Fruit fly (Drosophila melanogaster) whole organism, pupa: Measurements from ENCODE around the gene Sem1.
A peak's percentile ranks its signal among the peaks of the same experiment; 100 is the strongest.

ENCODE experiments used
- CG17806 ChIP-seq: fragments of 200-800 bp; sonication (Bioruptor generic); optimal IDR thresholded peaks from 2 replicates; lab custom pipeline; 2018; ENCODE audit warnings: missing biosample characterization, mild to moderate bottlenecking, missing genetic modification characterization, moderate library complexity
- CG34367 ChIP-seq: fragments of 200-800 bp; sonication (Bioruptor generic); optimal IDR thresholded peaks from 2 replicates; lab custom pipeline; 2018; ENCODE audit warnings: missing biosample characterization, mild to moderate bottlenecking, missing genetic modification characterization
- CG9948 ChIP-seq: fragments of 200-800 bp; sonication (Bioruptor generic); optimal IDR thresholded peaks from 2 replicates; lab custom pipeline; 2018; ENCODE audit warnings: missing biosample characterization, mild to moderate bottlenecking, missing genetic modification characterization, moderate library complexity
- Pif1B ChIP-seq: fragments of 200-800 bp; sonication (Bioruptor generic); optimal IDR thresholded peaks from 3 replicates; lab custom pipeline; 2016; ENCODE audit warnings: missing biosample characterization, missing genetic modification characterization
- rn ChIP-seq: fragments of 200-800 bp; sonication (Bioruptor generic); IDR thresholded peaks from 2 replicates; pipeline ENCODE4 v1.3.6; 2022; ENCODE audit warnings: missing biosample characterization, missing genetic modification characterization

DNA sequence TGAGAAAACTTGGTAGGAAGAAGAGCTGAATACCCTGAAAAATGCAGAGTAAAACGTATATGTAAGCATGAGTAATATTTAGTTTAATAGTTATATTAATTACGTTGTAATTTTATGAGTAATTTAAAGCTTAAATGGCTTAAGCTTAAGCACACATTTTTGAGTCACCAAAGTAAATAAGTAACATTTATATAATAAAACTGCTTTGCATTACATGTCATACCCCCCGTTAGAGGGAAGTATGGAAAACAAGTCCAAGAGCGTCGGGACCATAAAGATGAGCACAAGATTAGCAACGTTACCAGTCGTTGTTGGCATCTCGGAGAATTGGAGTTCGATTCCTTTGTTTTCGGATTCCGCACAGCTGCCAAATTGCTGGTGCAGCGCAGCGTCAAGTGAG is 30.5 kb downstream of the Sem1 start:
- TF ChIP-seq CG34367 (tag; lab: Kevin White, UChicago) (peak; percentile 24), rn (GFP tag; lab: Robert Waterston, UW) (no peak), CG17806 (tag; lab: Kevin White, UChicago) (no peak), Pif1B (GFP tag; lab: Kevin White, UChicago) (no peak), CG9948 (tag; lab: Kevin White, UChicago) (no peak)
